Fruit fly (Drosophila melanogaster): ENCODE measurements around the gene CG14277.

dm6 chr2L:8229628-8230027 is 12.7 kb upstream of the CG14277 start:
- peak; percentile 56 for TF ChIP-seq Snoo (tag; optimal IDR thresholded peaks at IDR 0.05)
- peak; percentile 72 for TF ChIP-seq rn (GFP tag; IDR thresholded peaks at IDR 0.05)
- TF ChIP-seq fd96Ca (GFP tag; IDR thresholded peaks at IDR 0.05), result peak; percentile 73
- TF ChIP-seq gl (tag; optimal IDR thresholded peaks at IDR 0.05), result no peak
- TF ChIP-seq CG10348 (GFP tag; IDR thresholded peaks at IDR 0.05), result 0 out of 2 replicates have a peak, but pooled peaks have one; percentile 11
- peak; percentile 86 for TF ChIP-seq CG4496 (GFP tag; IDR thresholded peaks at IDR 0.05)
- TF ChIP-seq CG17806 (tag; optimal IDR thresholded peaks at IDR 0.05), result peak; percentile 63
- TF ChIP-seq Pif1B (GFP tag; optimal IDR thresholded peaks at IDR 0.05), result peak; percentile 47
- no peak for TF ChIP-seq EcR (GFP tag; optimal IDR thresholded peaks at IDR 0.05)
- no peak for TF ChIP-seq D1 (tag; optimal IDR thresholded peaks at IDR 0.05)
- TF ChIP-seq CG12605 (GFP tag; IDR thresholded peaks at IDR 0.05), result peak; percentile 76
